Worm (Caenorhabditis elegans): ENCODE data around the gene C01G5.25.

DNA sequence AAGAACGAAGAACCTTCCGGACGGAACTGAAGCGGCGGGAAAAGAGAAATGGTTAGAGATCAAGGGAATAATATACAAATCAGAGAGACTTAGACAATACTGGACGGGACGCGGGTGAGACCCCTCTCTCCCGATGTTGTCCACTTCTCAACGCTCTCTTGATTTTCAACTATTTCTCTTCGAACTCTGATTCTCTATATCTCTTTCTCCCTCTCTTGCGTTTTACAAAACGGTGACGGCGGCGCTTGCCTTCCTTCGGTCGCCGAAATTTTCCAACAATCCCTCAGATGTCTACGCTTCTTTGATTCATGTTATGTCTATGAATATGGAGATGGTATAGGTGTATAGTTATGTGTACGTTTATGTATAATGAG is 35.2 kb downstream of the C01G5.25 start:
- TF ChIP-seq madf-10 (tag; optimal IDR thresholded peaks at IDR 0.05) (no peak), xnd-1 (tag; optimal IDR thresholded peaks at IDR 0.05) (no peak), dpff-1 (tag; optimal IDR thresholded peaks at IDR 0.05) (no peak), cebp-1 (GFP tag; IDR thresholded peaks at IDR 0.05) (no peak), cebp-1 (tag; optimal IDR thresholded peaks at IDR 0.05) (peak; percentile 61), Y56A3A.18 (GFP tag; IDR thresholded peaks at IDR 0.05) (no peak), attf-3 (GFP tag; conservative IDR thresholded peaks at IDR 0.05) (no peak), snpc-4 (GFP tag; optimal IDR thresholded peaks at IDR 0.05) (no peak), snpc-4 (tag; optimal IDR thresholded peaks at IDR 0.05) (peak in 1 of 4 experiments; percentile 19), ccch-3 (GFP tag; optimal IDR thresholded peaks at IDR 0.05) (no peak), nhr-90 (tag; optimal IDR thresholded peaks at IDR 0.05) (no peak), unc-62 (GFP tag; optimal IDR thresholded peaks at IDR 0.05) (no peak), hmg-20 (GFP tag; IDR thresholded peaks at IDR 0.05) (no peak), lsl-1 (GFP tag; optimal IDR thresholded peaks at IDR 0.05) (no peak)
